Fruit fly (Drosophila melanogaster) whole organism, embryonic: ENCODE results near the gene Capa.

Experiments used
- Ada2b ChIP-seq: fragments of 200-800 bp; sonication (Bioruptor generic); IDR thresholded peaks from 2 replicates; pipeline ENCODE4 v1.3.6; 2022; ENCODE audit warnings: missing biosample characterization, missing genetic modification characterization
- Asciz ChIP-seq: fragments of 200-800 bp; sonication (Bioruptor generic); optimal IDR thresholded peaks from 2 replicates; lab custom pipeline; 2017; ENCODE audit warnings: missing biosample characterization, mild to moderate bottlenecking, missing genetic modification characterization, missing genetic modification reagents
- BtbVII ChIP-seq: fragments of 200-800 bp; sonication (Bioruptor generic); optimal IDR thresholded peaks from 3 replicates; lab custom pipeline; 2017; ENCODE audit warnings: missing biosample characterization, mild to moderate bottlenecking, missing genetic modification characterization
- CG10959 ChIP-seq: fragments of 200-800 bp; sonication (Bioruptor generic); IDR thresholded peaks from 2 replicates; pipeline ENCODE4 v1.3.6; 2022; ENCODE audit warnings: missing biosample characterization, missing genetic modification characterization
- CG11456 ChIP-seq: fragments of 200-800 bp; sonication (Bioruptor generic); IDR thresholded peaks from 3 replicates; pipeline ENCODE4 v1.3.6; 2022; ENCODE audit warnings: missing biosample characterization, missing genetic modification characterization
- CG11504 ChIP-seq: fragments of 200-800 bp; sonication (Bioruptor generic); optimal IDR thresholded peaks from 3 replicates; lab custom pipeline; 2019; ENCODE audit warnings: missing biosample characterization, mild to moderate bottlenecking, missing genetic modification characterization, moderate library complexity
- CG1233 ChIP-seq: fragments of 200-800 bp; sonication (Bioruptor generic); optimal IDR thresholded peaks from 4 replicates; lab custom pipeline; 2018; ENCODE audit warnings: missing biosample characterization, mild to moderate bottlenecking, missing genetic modification characterization
- CG12391 ChIP-seq: fragments of 200-800 bp; sonication (Bioruptor generic); optimal IDR thresholded peaks from 3 replicates; lab custom pipeline; 2018; ENCODE audit warnings: missing biosample characterization, mild to moderate bottlenecking, missing genetic modification characterization, moderate library complexity
- CG13296 ChIP-seq: fragments of 200-800 bp; sonication (Bioruptor generic); optimal IDR thresholded peaks from 3 replicates; lab custom pipeline; 2018; ENCODE audit warnings: missing biosample characterization, mild to moderate bottlenecking, missing genetic modification characterization
- CG13775 ChIP-seq: fragments of 200-800 bp; sonication (Bioruptor generic); optimal IDR thresholded peaks from 3 replicates; lab custom pipeline; 2017; ENCODE audit warnings: missing biosample characterization, mild to moderate bottlenecking, missing genetic modification characterization
- CG13894 ChIP-seq: fragments of 200-800 bp; sonication (Bioruptor generic); optimal IDR thresholded peaks from 3 replicates; lab custom pipeline; 2018; ENCODE audit warnings: missing biosample characterization, mild to moderate bottlenecking, missing genetic modification characterization, moderate library complexity
- CG15269 ChIP-seq: fragments of 200-800 bp; sonication (Bioruptor generic); optimal IDR thresholded peaks from 2 replicates; lab custom pipeline; 2018; ENCODE audit warnings: missing biosample characterization, mild to moderate bottlenecking, missing genetic modification characterization, moderate library complexity
- CG16779 ChIP-seq: fragments of 200-800 bp; sonication (Bioruptor generic); IDR thresholded peaks from 2 replicates; pipeline ENCODE4 v1.3.6; 2022; ENCODE audit warnings: missing biosample characterization, missing genetic modification characterization
- CG16815 ChIP-seq: fragments of 200-800 bp; sonication (Bioruptor generic); optimal IDR thresholded peaks from 3 replicates; lab custom pipeline; 2017; ENCODE audit warnings: missing biosample characterization, mild to moderate bottlenecking, missing genetic modification characterization
- CG18619 ChIP-seq: fragments of 200-800 bp; sonication (Bioruptor generic); optimal IDR thresholded peaks from 3 replicates; lab custom pipeline; 2017; ENCODE audit warnings: missing biosample characterization, mild to moderate bottlenecking, missing genetic modification characterization
- CG32767 ChIP-seq: fragments of 200-800 bp; sonication (Bioruptor generic); IDR thresholded peaks from 2 replicates; pipeline ENCODE4 v1.3.6; 2022; ENCODE audit warnings: missing biosample characterization, missing genetic modification characterization
- CG6689 ChIP-seq: fragments of 200-800 bp; sonication (Bioruptor generic); IDR thresholded peaks from 2 replicates; pipeline ENCODE4 v1.3.6; 2022; ENCODE audit warnings: missing biosample characterization, missing genetic modification characterization
- CG8944 ChIP-seq: fragments of 200-800 bp; sonication (Bioruptor generic); optimal IDR thresholded peaks from 3 replicates; lab custom pipeline; 2016; ENCODE audit warnings: missing biosample characterization, missing genetic modification characterization
- CG9215 ChIP-seq: fragments of 200-800 bp; sonication (Bioruptor generic); IDR thresholded peaks from 2 replicates; pipeline ENCODE4 v1.3.6; 2022; ENCODE audit warnings: missing biosample characterization, missing genetic modification characterization
- CG9727 ChIP-seq: fragments of 200-800 bp; sonication (Bioruptor generic); optimal IDR thresholded peaks from 3 replicates; lab custom pipeline; 2017; ENCODE audit warnings: missing biosample characterization, mild to moderate bottlenecking, missing genetic modification characterization
- CG9932 ChIP-seq: fragments of 200-800 bp; sonication (Bioruptor generic); IDR thresholded peaks from 2 replicates; pipeline ENCODE4 v1.3.6; 2022; ENCODE audit warnings: missing biosample characterization, missing genetic modification characterization
- CHES-1-like ChIP-seq: fragments of 200-800 bp; sonication (Bioruptor generic); optimal IDR thresholded peaks from 2 replicates; lab custom pipeline; 2016; ENCODE audit warnings: missing biosample characterization, missing genetic modification characterization
- D19A ChIP-seq: fragments of 200-800 bp; optimal IDR thresholded peaks from 3 replicates; lab custom pipeline; 2019; ENCODE audit warnings: missing biosample characterization, mild to moderate bottlenecking, missing genetic modification characterization, moderate library complexity
- Dek ChIP-seq: fragments of 200-800 bp; sonication (Bioruptor generic); optimal IDR thresholded peaks from 3 replicates; lab custom pipeline; 2019; ENCODE audit warnings: missing biosample characterization, mild to moderate bottlenecking, missing genetic modification characterization, moderate library complexity
- Fer1 ChIP-seq: fragments of 200-800 bp; sonication (Bioruptor generic); optimal IDR thresholded peaks from 2 replicates; lab custom pipeline; 2017; ENCODE audit warnings: missing biosample characterization, mild to moderate bottlenecking, missing genetic modification characterization
- GATAe ChIP-seq: fragments of 200-800 bp; sonication (Bioruptor generic); conservative IDR thresholded peaks from 2 replicates; pipeline ENCODE4 v1.3.6; 2022; ENCODE audit warnings: missing biosample characterization, missing genetic modification characterization
- Hand ChIP-seq: fragments of 200-800 bp; sonication (Bioruptor generic); optimal IDR thresholded peaks from 2 replicates; lab custom pipeline; 2017; ENCODE audit warnings: mild to moderate bottlenecking, missing biosample characterization, missing genetic modification reagents, missing genetic modification characterization
- Myb ChIP-seq: fragments of 200-800 bp; sonication (Bioruptor generic); optimal IDR thresholded peaks from 2 replicates; lab custom pipeline; 2016; ENCODE audit warnings: missing biosample characterization, missing genetic modification characterization
- Nf-YA ChIP-seq: fragments of 200-800 bp; sonication (Bioruptor generic); IDR thresholded peaks from 2 replicates; pipeline ENCODE4 v1.3.6; 2022; ENCODE audit warnings: missing biosample characterization, missing genetic modification characterization
- Nf-YB ChIP-seq: fragments of 200-800 bp; sonication (Bioruptor generic); optimal IDR thresholded peaks from 3 replicates; lab custom pipeline; 2019; ENCODE audit warnings: missing biosample characterization, mild to moderate bottlenecking, missing genetic modification characterization, moderate library complexity
- Taf1 ChIP-seq: fragments of 200-800 bp; sonication (Bioruptor generic); IDR thresholded peaks from 2 replicates; pipeline ENCODE4 v1.3.6; 2022; ENCODE audit warnings: missing biosample characterization, missing genetic modification characterization
- YL-1 ChIP-seq: fragments of 200-800 bp; sonication (Bioruptor generic); optimal IDR thresholded peaks from 3 replicates; lab custom pipeline; 2017; ENCODE audit warnings: missing biosample characterization, mild to moderate bottlenecking, missing genetic modification characterization
- abd-A ChIP-seq: fragments of 200-800 bp; sonication (Bioruptor generic); optimal IDR thresholded peaks from 3 replicates; lab custom pipeline; 2019; ENCODE audit warnings: missing biosample characterization, mild to moderate bottlenecking, missing genetic modification characterization, moderate library complexity
- ac ChIP-seq: fragments of 200-800 bp; sonication (Bioruptor generic); optimal IDR thresholded peaks from 3 replicates; lab custom pipeline; 2017; ENCODE audit warnings: missing biosample characterization, mild to moderate bottlenecking, missing genetic modification characterization
- ap ChIP-seq: fragments of 200-800 bp; sonication (Bioruptor generic); IDR thresholded peaks from 2 replicates; pipeline ENCODE4 v1.3.6; 2022; ENCODE audit warnings: missing biosample characterization, missing genetic modification characterization
- bab2 ChIP-seq: fragments of 200-800 bp; sonication (Bioruptor generic); optimal IDR thresholded peaks from 2 replicates; lab custom pipeline; 2016; ENCODE audit warnings: missing biosample characterization, missing genetic modification characterization
- caup ChIP-seq: fragments of 200-800 bp; sonication (Bioruptor generic); optimal IDR thresholded peaks from 3 replicates; lab custom pipeline; 2017; ENCODE audit warnings: missing biosample characterization, mild to moderate bottlenecking, missing genetic modification characterization, moderate library complexity; ENCODE audit not compliant: severe bottlenecking
- corto ChIP-seq: fragments of 200-800 bp; sonication (Bioruptor generic); optimal IDR thresholded peaks from 2 replicates; lab custom pipeline; 2016; ENCODE audit warnings: missing biosample characterization, mild to moderate bottlenecking, missing genetic modification characterization, moderate library complexity
- eve ChIP-seq, 2 experiments: fragments of >200 bp; optimal IDR thresholded peaks; 2 replicates each; lab custom pipeline; 2017; ENCODE audit warnings: missing biosample characterization in 2 of 2, missing genetic modification characterization in 2 of 2
- fu2 ChIP-seq: fragments of 200-800 bp; sonication (Bioruptor generic); optimal IDR thresholded peaks from 2 replicates; lab custom pipeline; 2016; ENCODE audit warnings: missing biosample characterization, missing genetic modification characterization
- gsb ChIP-seq: fragments of 200-800 bp; sonication (Bioruptor generic); IDR thresholded peaks from 2 replicates; pipeline ENCODE4 v1.3.6; 2022; ENCODE audit warnings: missing biosample characterization, missing genetic modification characterization
- mam ChIP-seq: fragments of 200-800 bp; sonication (Bioruptor generic); optimal IDR thresholded peaks from 3 replicates; lab custom pipeline; 2016; ENCODE audit warnings: missing biosample characterization, missing genetic modification characterization
- nerfin-2 ChIP-seq: fragments of 200-800 bp; sonication (Bioruptor generic); IDR thresholded peaks from 2 replicates; pipeline ENCODE4 v1.3.6; 2022; ENCODE audit warnings: missing biosample characterization, missing genetic modification characterization; ENCODE audit not compliant: partially characterized antibody
- otp ChIP-seq: fragments of 200-800 bp; sonication (Bioruptor generic); IDR thresholded peaks from 3 replicates; pipeline ENCODE4, ENCODE4 v1.3.6; 2022; ENCODE audit warnings: missing biosample characterization, missing genetic modification characterization
- pan ChIP-seq, 4 experiments: fragments of >200 bp in 3 of 4; fragments of 200-800 bp in 1 of 4; sonication (Bioruptor generic) in 1 of 4; optimal IDR thresholded peaks in 3 of 4; IDR thresholded peaks in 1 of 4; 2 replicates each; pipeline versions ENCODE4 v1.3.6 to Lab custom; 2017 to 2022; ENCODE audit warnings: missing biosample characterization in 2 of 4, missing genetic modification characterization in 2 of 4, mixed read lengths in 1 of 4
- salm ChIP-seq: fragments of 200-800 bp; sonication (Bioruptor generic); optimal IDR thresholded peaks from 2 replicates; lab custom pipeline; 2018; ENCODE audit warnings: missing biosample characterization, mild to moderate bottlenecking, missing genetic modification characterization
- trem ChIP-seq: fragments of 200-800 bp; optimal IDR thresholded peaks from 3 replicates; lab custom pipeline; 2019; ENCODE audit warnings: missing biosample characterization, mild to moderate bottlenecking, missing genetic modification characterization, moderate library complexity
- ttk ChIP-seq: fragments of 200-800 bp; sonication (Bioruptor generic); IDR thresholded peaks from 2 replicates; pipeline ENCODE4 v2.1.2; 2022; ENCODE audit warnings: missing biosample characterization, missing genetic modification characterization
- usp ChIP-seq: fragments of >200 bp; optimal IDR thresholded peaks from 2 replicates; lab custom pipeline; 2017; ENCODE audit warnings: missing biosample characterization, missing genetic modification characterization
- vnd ChIP-seq: fragments of 200-800 bp; sonication (Bioruptor generic); IDR thresholded peaks from 3 replicates; pipeline ENCODE4 v1.3.6; 2022; ENCODE audit warnings: missing biosample characterization, missing genetic modification characterization; ENCODE audit not compliant: partially characterized antibody
- yki ChIP-seq: fragments of >200 bp; optimal IDR thresholded peaks from 3 replicates; lab custom pipeline; 2018

Gene Capa

dm6 chr3R:29894393-29894792 is 19.8 kb downstream of the Capa start (continued):
- no peak for TF ChIP-seq CG16815 (GFP tag; lab: Kevin White, UChicago)
- no peak for TF ChIP-seq usp (GFP tag; lab: Kevin White, UChicago)
- TF ChIP-seq ap (GFP tag; lab: Robert Waterston, UW) = no peak
- peak; percentile 66 for TF ChIP-seq Fer1 (GFP tag; lab: Kevin White, UChicago)
- TF ChIP-seq CG18619 (GFP tag; lab: Kevin White, UChicago) = peak; percentile 55
- TF ChIP-seq Dek (tag; lab: Kevin White, UChicago) = peak; percentile 57
- TF ChIP-seq yki = no peak
- peak in 1 of 2 experiments; percentile 57 for TF ChIP-seq eve (GFP tag; optimal IDR thresholded peaks at IDR 0.05; lab: Kevin White, UChicago)
- no peak for TF ChIP-seq pan (optimal IDR thresholded peaks at IDR 0.05; lab: Kevin White, UChicago)
- peak in 1 of 2 experiments; percentile 57 for TF ChIP-seq pan (GFP tag; optimal IDR thresholded peaks at IDR 0.05 in 1 of 2, IDR thresholded peaks at IDR 0.05 in 1 of 2)
- no peak for TF ChIP-seq vnd
- peak; percentile 72 for TF ChIP-seq CG9932 (GFP tag; lab: Robert Waterston, UW)
- TF ChIP-seq ac (GFP tag; lab: Kevin White, UChicago) = no peak
- TF ChIP-seq CG13296 (GFP tag; lab: Kevin White, UChicago) = peak; percentile 66
- TF ChIP-seq CG8944 = peak; percentile 35
- peak; percentile 47 for TF ChIP-seq gsb (GFP tag; lab: Robert Waterston, UW)
- TF ChIP-seq BtbVII (GFP tag; lab: Kevin White, UChicago) = peak; percentile 58
- TF ChIP-seq CG11504 = peak; percentile 77
- TF ChIP-seq nerfin-2 (GFP tag; lab: Robert Waterston, UW) = no peak
- TF ChIP-seq CG9215 (GFP tag; lab: Robert Waterston, UW) = peak; percentile 70
- no peak for TF ChIP-seq corto
- no peak for TF ChIP-seq CG1233 (GFP tag; lab: Kevin White, UChicago)
- TF ChIP-seq CG6689 (GFP tag; lab: Robert Waterston, UW) = peak; percentile 53; the same call in 1 of the 2 replicates
- peak; percentile 51 for TF ChIP-seq mam (GFP tag; lab: Kevin White, UChicago)
- TF ChIP-seq caup = peak; percentile 28
- peak; percentile 43 for TF ChIP-seq CG12391
- no peak for TF ChIP-seq otp (GFP tag; lab: Robert Waterston, UW)
- 0 out of 3 replicates have a peak, but pooled peaks have one; percentile 60 for TF ChIP-seq CG11456 (GFP tag; lab: Robert Waterston, UW)
- no peak for TF ChIP-seq CG10959
- peak; percentile 21 for TF ChIP-seq bab2
- TF ChIP-seq YL-1 = no peak
- peak; percentile 48 for TF ChIP-seq salm (tag; lab: Kevin White, UChicago)
- TF ChIP-seq CG15269 (tag; lab: Kevin White, UChicago) = peak; percentile 80
- peak; percentile 10 for TF ChIP-seq CG13775 (GFP tag; lab: Kevin White, UChicago)
- TF ChIP-seq CG32767 (GFP tag; lab: Robert Waterston, UW) = peak; percentile 54; the same call in 1 of the 2 replicates
- no peak for TF ChIP-seq Hand
- peak; percentile 32; the same call in 1 of the 2 replicates for TF ChIP-seq Taf1
- no peak for TF ChIP-seq abd-A (tag; lab: Kevin White, UChicago)
- no peak for TF ChIP-seq CG16779 (GFP tag; lab: Robert Waterston, UW)
- no peak for TF ChIP-seq trem (tag; lab: Kevin White, UChicago)
- peak; percentile 65 for TF ChIP-seq Ada2b (GFP tag; lab: Robert Waterston, UW)
- no peak for TF ChIP-seq GATAe (GFP tag; lab: Robert Waterston, UW)
- TF ChIP-seq fu2 (GFP tag; lab: Kevin White, UChicago) = no peak
- peak; percentile 21 for TF ChIP-seq Nf-YB (GFP tag; lab: Kevin White, UChicago)
- TF ChIP-seq Myb (GFP tag; lab: Kevin White, UChicago) = peak; percentile 32
- no peak for TF ChIP-seq CHES-1-like
- TF ChIP-seq CG9727 (GFP tag; lab: Kevin White, UChicago) = peak; percentile 34
- TF ChIP-seq ttk = peak; percentile 29; the same call in 1 of the 2 replicates
- TF ChIP-seq Asciz (GFP tag; lab: Kevin White, UChicago) = peak; percentile 49
- TF ChIP-seq Nf-YA = no peak
- TF ChIP-seq CG13894 (tag; lab: Kevin White, UChicago) = no peak
- peak; percentile 52 for TF ChIP-seq D19A
